Worm (Caenorhabditis elegans): ENCODE measurements around the gene dnj-24.

dnj-24 gene

DNA sequence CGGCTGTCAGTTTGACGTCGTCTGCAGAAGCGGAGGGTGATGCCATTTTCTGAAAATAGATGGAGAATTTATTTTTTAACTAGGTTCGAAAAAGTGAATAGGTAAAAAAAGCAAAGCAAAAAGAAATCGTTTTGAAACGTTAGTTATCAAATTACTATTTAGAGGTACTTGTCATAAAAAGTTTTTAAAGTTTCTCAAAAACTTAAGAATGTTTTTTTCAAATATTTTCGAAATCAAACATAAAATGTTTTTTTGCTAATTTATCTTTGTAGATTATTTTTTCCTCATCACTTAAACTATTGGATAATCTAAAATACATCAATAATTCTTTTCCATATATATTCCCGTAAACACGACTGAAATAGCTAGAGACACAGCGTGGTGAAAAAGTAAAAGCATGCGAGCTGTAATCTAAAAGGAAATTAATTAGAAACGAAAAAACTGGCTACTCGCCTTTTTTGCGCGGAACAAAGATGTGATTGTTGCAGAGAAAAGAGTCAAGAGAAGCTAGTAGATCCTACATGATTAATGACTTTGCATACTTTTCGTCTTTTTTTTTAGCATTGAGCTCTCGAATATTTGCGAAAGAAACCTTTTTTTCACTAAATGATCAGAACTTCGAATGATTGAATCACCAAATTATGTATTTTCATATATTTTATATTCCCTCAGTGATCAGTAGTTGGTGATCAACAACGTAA is 52.5 kb downstream of the dnj-24 start, which contains the start of gene szy-2:
Gene szy-2 (minus strand): TSS at position 51 of the 701 bp plus-strand sequence.
- TF ChIP-seq nhr-77 (tag; optimal IDR thresholded peaks at IDR 0.05) (no peak), php-3 (GFP tag; IDR thresholded peaks at IDR 0.05) (no peak), madf-5 (GFP tag; IDR thresholded peaks at IDR 0.05) (no peak), ama-1 (optimal IDR thresholded peaks at IDR 0.05) (no peak), nhr-41 (GFP tag; IDR thresholded peaks at IDR 0.05) (no peak), vab-7 (GFP tag; IDR thresholded peaks at IDR 0.05) (no peak), arid-1 (GFP tag; conservative IDR thresholded peaks at IDR 0.05) (no peak), ceh-32 (tag; optimal IDR thresholded peaks at IDR 0.05; ENCODE audit: poor library complexity) (no peak), unc-62 (GFP tag; optimal IDR thresholded peaks at IDR 0.05 in 1 of 2) (peak in 1 of 2 experiments; percentile 45), unc-62 (tag; optimal IDR thresholded peaks at IDR 0.05) (no peak)

DNA sequence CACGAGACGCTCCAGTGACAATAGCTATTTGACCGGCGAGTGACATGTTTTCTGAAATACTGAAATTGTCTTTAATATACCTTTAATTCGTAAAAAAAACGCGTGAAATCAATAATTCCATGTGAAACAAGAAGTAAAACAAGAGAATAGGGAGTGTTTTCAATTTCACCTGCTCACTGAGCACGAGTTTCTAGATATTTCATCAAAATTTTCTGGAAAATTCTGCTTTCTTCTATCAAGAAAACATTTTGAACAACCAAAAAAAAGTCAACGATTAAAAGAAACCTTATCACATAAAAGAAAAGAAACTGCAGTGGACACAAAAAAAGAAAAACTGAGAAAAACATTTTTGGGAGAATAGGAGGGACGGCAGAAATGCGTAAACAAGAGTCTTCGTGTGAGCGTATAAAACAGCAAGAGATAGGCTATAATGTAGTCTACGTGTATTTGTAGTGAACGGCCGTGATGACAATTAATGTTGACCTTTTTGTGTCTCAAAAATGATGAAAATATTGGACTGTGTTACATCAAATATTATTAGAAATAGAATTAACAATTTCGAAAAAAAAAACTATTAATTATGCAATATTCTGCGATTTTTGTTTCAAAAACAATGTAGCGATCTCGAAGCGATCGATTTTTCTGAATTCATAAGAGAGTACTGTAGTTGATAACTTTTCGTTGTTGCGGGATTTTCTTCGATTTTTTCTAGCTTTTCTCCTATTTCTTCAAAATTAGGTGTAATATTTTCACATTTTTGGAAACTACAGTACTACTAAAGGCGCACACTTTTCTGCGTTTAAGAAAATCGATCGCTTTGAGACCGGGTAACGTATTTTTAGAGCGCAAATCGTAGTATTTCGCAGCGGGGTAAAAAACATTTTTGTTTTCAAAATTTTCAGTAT is 55.6 kb downstream of the dnj-24 start, which contains the start of gene dhs-9:
Gene dhs-9 (minus strand): TSS at position 51 of the 905 bp plus-strand sequence.
- TF ChIP-seq nhr-237 (tag; optimal IDR thresholded peaks at IDR 0.05) (no peak), hlh-11 (tag; optimal IDR thresholded peaks at IDR 0.05) (peak; percentile 59), dve-1 (tag; optimal IDR thresholded peaks at IDR 0.05; ENCODE audit: insufficient read depth) (peak; percentile 50), rbr-2 (tag; optimal IDR thresholded peaks at IDR 0.05) (no peak), ama-1 (optimal IDR thresholded peaks at IDR 0.05) (peak; percentile 39), hif-1 (tag; optimal IDR thresholded peaks at IDR 0.05) (peak in 1 of 2 experiments; percentile 20), T26A8.4 (GFP tag; IDR thresholded peaks at IDR 0.05) (0 out of 2 replicates have a peak, but pooled peaks have one; percentile 44), F49E8.2 (tag; optimal IDR thresholded peaks at IDR 0.05; ENCODE audit: borderline replicate concordance) (no peak), nhr-28 (tag; optimal IDR thresholded peaks at IDR 0.05) (peak; percentile 99), nhr-11 (tag; optimal IDR thresholded peaks at IDR 0.05) (peak; percentile 64), mep-1 (tag; optimal IDR thresholded peaks at IDR 0.05) (peak; percentile 39), lsy-2 (tag; optimal IDR thresholded peaks at IDR 0.05) (peak in 1 of 2 experiments; percentile 45), T20F7.1 (GFP tag; optimal IDR thresholded peaks at IDR 0.05) (no peak), daf-16 (GFP tag; optimal IDR thresholded peaks at IDR 0.05) (peak in 1 of 2 experiments; percentile 84), daf-16 (tag; optimal IDR thresholded peaks at IDR 0.05) (peak; percentile 99), mdt-29 (GFP tag; IDR thresholded peaks at IDR 0.05) (no peak), nhr-77 (tag; optimal IDR thresholded peaks at IDR 0.05) (peak; percentile 79), nhr-6 (tag; optimal IDR thresholded peaks at IDR 0.05) (peak; percentile 51)

Data from whole organism, L4 larva.